Worm (Caenorhabditis elegans) whole organism, late embryonic: Measurements from ENCODE around the gene sre-7.

Experiments used
- C08G9.2 ChIP-seq: sonication (generic microtip); optimal IDR thresholded peaks from 2 replicates; lab custom pipeline; 2016; ENCODE audit warnings: mild to moderate bottlenecking, missing genetic modification characterization, moderate library complexity, missing compliant biosample characterization
- ceh-14 ChIP-seq: sonication (generic microtip); optimal IDR thresholded peaks from 2 replicates; lab custom pipeline; 2016; ENCODE audit warnings: missing genotype, missing genetic modification characterization, missing compliant biosample characterization
- ceh-9 ChIP-seq: sonication (generic microtip); optimal IDR thresholded peaks from 2 replicates; lab custom pipeline; 2016; ENCODE audit warnings: mild to moderate bottlenecking, missing genetic modification characterization, inconsistent platforms, missing compliant biosample characterization
- nfya-1 ChIP-seq: sonication (generic microtip); optimal IDR thresholded peaks from 2 replicates; lab custom pipeline; 2017; ENCODE audit warnings: missing genetic modification characterization, mild to moderate bottlenecking, missing compliant biosample characterization, antibody characterized with exemption, moderate library complexity
- nhr-11 ChIP-seq: fragments of 150-350 bp; optimal IDR thresholded peaks from 2 replicates; lab custom pipeline; 2014; ENCODE audit warnings: missing biosample characterization, missing genetic modification characterization
- rnt-1 ChIP-seq: sonication (generic microtip); optimal IDR thresholded peaks from 2 replicates; lab custom pipeline; 2016; ENCODE audit warnings: missing genetic modification characterization, missing compliant biosample characterization
- sdc-2 ChIP-seq: sonication (generic microtip); optimal IDR thresholded peaks from 2 replicates; lab custom pipeline; 2016; ENCODE audit warnings: missing genotype, missing genetic modification characterization, missing compliant biosample characterization

DNA sequence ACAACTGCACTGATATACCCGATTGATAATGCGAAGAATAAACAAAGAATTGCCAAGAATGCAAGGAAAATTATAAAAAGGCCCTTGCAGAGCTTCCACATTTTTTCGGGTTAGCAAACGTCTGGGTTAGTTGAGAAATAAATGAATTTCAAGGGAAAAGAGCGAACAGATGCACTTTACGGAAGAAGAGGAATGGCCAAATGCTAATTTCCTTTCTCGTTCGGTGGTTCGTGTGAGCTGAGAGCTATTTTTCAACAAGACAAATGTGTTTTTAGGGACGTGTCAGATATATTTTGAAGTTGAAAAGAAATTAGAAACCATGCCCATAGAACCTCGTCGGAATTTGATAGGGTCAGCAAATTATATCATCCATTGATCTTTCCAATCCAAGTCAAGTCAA is 16.8 kb downstream of the sre-7 start, which contains the start of gene F40G12.2:
- TF ChIP-seq ceh-9 (tag; lab: Kevin White, UChicago): no peak
- TF ChIP-seq nhr-11 (tag; lab: Kevin White, UChicago): no peak
- no peak for TF ChIP-seq nfya-1 (tag; lab: Kevin White, UChicago)
- no peak for TF ChIP-seq ceh-14 (tag; lab: Kevin White, UChicago)
- TF ChIP-seq sdc-2 (tag; lab: Kevin White, UChicago): no peak
- TF ChIP-seq rnt-1 (tag; lab: Kevin White, UChicago): no peak
- no peak for TF ChIP-seq C08G9.2 (tag; lab: Kevin White, UChicago)
